Worm (Caenorhabditis elegans) whole organism, mixed stage, embryonic: ENCODE measurements around the gene fbxl-5.

Source experiments
- blmp-1 ChIP-seq: fragments of 150-350 bp; optimal IDR thresholded peaks from 2 replicates; lab custom pipeline; 2014; ENCODE audit warnings: missing biosample characterization, missing genetic modification characterization
- ceh-39 ChIP-seq: fragments of 150-350 bp; optimal IDR thresholded peaks from 2 replicates; lab custom pipeline; 2014; ENCODE audit warnings: missing biosample characterization, missing genetic modification characterization
- drap-1 ChIP-seq: fragments of 200-800 bp; sonication (Bioruptor generic); optimal IDR thresholded peaks from 3 replicates; lab custom pipeline; 2018; ENCODE audit warnings: mild to moderate bottlenecking, missing genetic modification characterization, missing compliant biosample characterization
- lin-13 ChIP-seq: fragments of 150-350 bp; optimal IDR thresholded peaks from 2 replicates; lab custom pipeline; 2014; ENCODE audit warnings: missing biosample characterization, missing genetic modification characterization

DNA sequence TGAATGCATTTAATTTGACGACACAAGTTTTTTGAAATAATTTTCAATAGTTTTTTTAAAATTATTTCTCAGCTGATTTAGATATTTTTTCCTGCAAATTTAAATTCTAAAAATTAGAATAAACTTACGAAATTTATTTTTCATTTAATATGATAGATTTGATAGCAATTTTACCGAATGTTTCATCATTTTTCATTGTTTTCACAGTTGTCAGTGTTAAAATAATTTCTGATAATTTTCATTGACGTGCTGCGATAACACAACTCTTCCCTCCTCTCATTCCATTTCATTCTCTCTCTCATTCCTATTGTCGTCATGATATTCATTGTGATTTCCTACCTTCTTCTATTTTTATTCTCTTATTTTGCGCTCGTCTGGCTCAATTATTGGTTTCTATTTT, 17.5 kb downstream of the fbxl-5 start, which contains the start of gene hint-3:
- TF ChIP-seq lin-13 (tag; lab: Kevin White, UChicago) (no peak), blmp-1 (tag; lab: Kevin White, UChicago) (no peak), ceh-39 (tag; lab: Kevin White, UChicago) (no peak), drap-1 (GFP tag; lab: Kevin White, UChicago) (no peak)
